Fruit fly (Drosophila melanogaster): ENCODE results near the gene CG13722.

CG13722 gene

DNA sequence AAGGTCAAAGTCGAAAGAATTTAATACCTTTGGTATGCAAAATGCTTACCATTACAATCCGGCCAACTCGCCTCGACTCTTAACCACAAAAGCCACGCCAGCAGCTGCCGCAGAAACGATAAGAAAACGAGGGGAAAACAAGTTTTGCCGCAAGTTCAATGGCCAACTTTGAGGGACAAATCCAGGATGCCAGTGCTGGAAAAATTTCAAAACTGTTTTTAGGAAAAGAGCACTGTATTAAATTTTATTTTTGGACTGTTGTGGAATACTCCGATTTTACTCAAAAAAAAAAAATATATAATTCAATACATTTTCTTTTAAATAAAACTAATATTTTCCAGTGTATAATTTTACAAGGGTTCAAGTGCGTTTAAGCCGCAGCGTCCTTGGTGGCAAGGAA is 3.8 kb upstream of the CG13722 start:
- peak; percentile 64 for TF ChIP-seq vri (GFP tag; optimal IDR thresholded peaks at IDR 0.05)
- peak; percentile 60 for TF ChIP-seq Sox14 (GFP tag; optimal IDR thresholded peaks at IDR 0.05)
- TF ChIP-seq Lpt (GFP tag; optimal IDR thresholded peaks at IDR 0.05) = peak; percentile 45
- peak; percentile 78 for TF ChIP-seq CG6792 (GFP tag; optimal IDR thresholded peaks at IDR 0.05)
- TF ChIP-seq topi (GFP tag; optimal IDR thresholded peaks at IDR 0.05) = peak; percentile 75
- peak; percentile 55 for TF ChIP-seq CG31627 (GFP tag; optimal IDR thresholded peaks at IDR 0.05)
- TF ChIP-seq esn (GFP tag; optimal IDR thresholded peaks at IDR 0.05) = peak; percentile 80
- no peak for TF ChIP-seq Gug (GFP tag; IDR thresholded peaks at IDR 0.05)
- 0 out of 3 replicates have a peak, but pooled peaks have one; percentile 30 for TF ChIP-seq eg (GFP tag; IDR thresholded peaks at IDR 0.05)
- peak; percentile 62 for TF ChIP-seq CG7368 (GFP tag; optimal IDR thresholded peaks at IDR 0.05)
- no peak for TF ChIP-seq dac (GFP tag; optimal IDR thresholded peaks at IDR 0.05)
- TF ChIP-seq CG10631 (GFP tag; optimal IDR thresholded peaks at IDR 0.05) = peak; percentile 82
- peak; percentile 76 for TF ChIP-seq CG9139 (GFP tag; optimal IDR thresholded peaks at IDR 0.05)
- peak; percentile 82 for TF ChIP-seq Ets96B (tag; optimal IDR thresholded peaks at IDR 0.05)
- no peak for TF ChIP-seq Ets21C (GFP tag; optimal IDR thresholded peaks at IDR 0.05)
- TF ChIP-seq salr (GFP tag; optimal IDR thresholded peaks at IDR 0.05) = peak; percentile 55 to 72
- TF ChIP-seq CG8119 (GFP tag; IDR thresholded peaks at IDR 0.05) = peak; percentile 59; the same call in 2 of the 3 replicates
- peak; percentile 63 for TF ChIP-seq CG11762 (GFP tag; optimal IDR thresholded peaks at IDR 0.05; ENCODE audit: insufficient read depth)
- peak; percentile 78 for TF ChIP-seq Sox102F (GFP tag; optimal IDR thresholded peaks at IDR 0.05)
- TF ChIP-seq acj6 (GFP tag; optimal IDR thresholded peaks at IDR 0.05) = peak; percentile 83
- peak; percentile 83 for TF ChIP-seq achi (GFP tag; optimal IDR thresholded peaks at IDR 0.05)
- peak; percentile 84 for TF ChIP-seq CG34406 (GFP tag; optimal IDR thresholded peaks at IDR 0.05)
- no peak for TF ChIP-seq fkh (GFP tag; optimal IDR thresholded peaks at IDR 0.05)
- TF ChIP-seq Hr38 (GFP tag; optimal IDR thresholded peaks at IDR 0.05) = no peak
- peak; percentile 69 for TF ChIP-seq Eip75B (GFP tag; optimal IDR thresholded peaks at IDR 0.05)
- peak; percentile 72 for TF ChIP-seq pdm3 (GFP tag; optimal IDR thresholded peaks at IDR 0.05)
- TF ChIP-seq lz (GFP tag; optimal IDR thresholded peaks at IDR 0.05) = peak; percentile 70
- TF ChIP-seq Sox15 (GFP tag; optimal IDR thresholded peaks at IDR 0.05) = peak; percentile 56
- TF ChIP-seq Hr39 (GFP tag; optimal IDR thresholded peaks at IDR 0.05) = peak; percentile 56
- peak; percentile 45; the same call in 1 of the 2 replicates for TF ChIP-seq CG15336 (GFP tag; IDR thresholded peaks at IDR 0.05)
- TF ChIP-seq CG3032 (tag; optimal IDR thresholded peaks at IDR 0.05) = peak; percentile 84
- peak; percentile 80 for TF ChIP-seq OdsH (GFP tag; optimal IDR thresholded peaks at IDR 0.05)
- peak; percentile 79 for TF ChIP-seq Met (GFP tag; optimal IDR thresholded peaks at IDR 0.05)
- peak; percentile 78 for TF ChIP-seq dsx (GFP tag; optimal IDR thresholded peaks at IDR 0.05; ENCODE audit: poor library complexity, severe bottlenecking)
- TF ChIP-seq CG10669 (GFP tag; optimal IDR thresholded peaks at IDR 0.05) = peak; percentile 79
- peak; percentile 82 for TF ChIP-seq CG6808 (GFP tag; optimal IDR thresholded peaks at IDR 0.05)
- no peak for TF ChIP-seq CG11294 (GFP tag; IDR thresholded peaks at IDR 0.05)
- TF ChIP-seq cyc (GFP tag; optimal IDR thresholded peaks at IDR 0.05) = peak; percentile 53
- TF ChIP-seq net (GFP tag; optimal IDR thresholded peaks at IDR 0.05) = peak; percentile 79
- TF ChIP-seq Hr4 (GFP tag; optimal IDR thresholded peaks at IDR 0.05) = peak; percentile 40
- TF ChIP-seq CG6163 (GFP tag; IDR thresholded peaks at IDR 0.05) = peak; percentile 83
- TF ChIP-seq spab (GFP tag; optimal IDR thresholded peaks at IDR 0.05) = peak; percentile 80
- TF ChIP-seq CG8632 (GFP tag; optimal IDR thresholded peaks at IDR 0.05) = peak; percentile 87
- peak; percentile 71 for TF ChIP-seq Smox (GFP tag; optimal IDR thresholded peaks at IDR 0.05)
- TF ChIP-seq CG16779 (tag; optimal IDR thresholded peaks at IDR 0.05) = peak; percentile 42
- TF ChIP-seq Blimp-1 (GFP tag; optimal IDR thresholded peaks at IDR 0.05) = peak; percentile 43
- TF ChIP-seq fd59A (GFP tag; optimal IDR thresholded peaks at IDR 0.05) = peak; percentile 79
- TF ChIP-seq Eip93F (GFP tag; optimal IDR thresholded peaks at IDR 0.05) = peak; percentile 24
- TF ChIP-seq CG32006 (GFP tag; optimal IDR thresholded peaks at IDR 0.05) = peak; percentile 33
- no peak for TF ChIP-seq fd85E (GFP tag; optimal IDR thresholded peaks at IDR 0.05)
- peak; percentile 83 for TF ChIP-seq CG1621 (tag; optimal IDR thresholded peaks at IDR 0.05)
- TF ChIP-seq CG8319 (GFP tag; optimal IDR thresholded peaks at IDR 0.05) = peak; percentile 55
